Worm (Caenorhabditis elegans): ENCODE results near the gene msp-76.

- TF ChIP-seq nhr-28 (tag; optimal IDR thresholded peaks at IDR 0.05) (no peak), unc-62 (GFP tag; optimal IDR thresholded peaks at IDR 0.05) (no peak), aly-2 (tag; optimal IDR thresholded peaks at IDR 0.05) (no peak), nhr-237 (tag; optimal IDR thresholded peaks at IDR 0.05) (no peak), dsc-1 (tag; optimal IDR thresholded peaks at IDR 0.05) (no peak), fkh-10 (GFP tag; optimal IDR thresholded peaks at IDR 0.05) (no peak), unc-30 (tag; optimal IDR thresholded peaks at IDR 0.05) (no peak), nhr-76 (tag; optimal IDR thresholded peaks at IDR 0.05) (no peak), lsy-2 (tag; optimal IDR thresholded peaks at IDR 0.05) (no peak), ama-1 (optimal IDR thresholded peaks at IDR 0.05) (no peak)
Measured at ce11 chrIV:9709205-9709604, 20.4 kb downstream of the msp-76 start, which contains the start of gene ant-1.3.
